Worm (Caenorhabditis elegans) whole organism, young adult: ENCODE results near the gene col-91.

Source experiments
- B0035.1 ChIP-seq: sonication (generic microtip); optimal IDR thresholded peaks from 2 replicates; lab custom pipeline; 2016; ENCODE audit warnings: missing genetic modification characterization, mild to moderate bottlenecking, missing compliant biosample characterization, missing genotype, missing genetic modification reagents
- F33H1.4 ChIP-seq: fragments of 200-800 bp; sonication (Bioruptor generic); IDR thresholded peaks from 2 replicates; pipeline ENCODE4 v1.3.6; 2022; ENCODE audit warnings: missing genetic modification reagents, missing genetic modification characterization, missing compliant biosample characterization
- F39B2.1 ChIP-seq: fragments of 200-800 bp; sonication (Bioruptor generic); IDR thresholded peaks from 2 replicates; pipeline ENCODE4 v1.3.6; 2022; ENCODE audit warnings: missing genetic modification reagents, missing genetic modification characterization, missing compliant biosample characterization
- K12H6.12 ChIP-seq: fragments of 200-800 bp; sonication (Bioruptor generic); optimal IDR thresholded peaks from 2 replicates; lab custom pipeline; 2018; ENCODE audit warnings: mild to moderate bottlenecking, missing genetic modification characterization, missing compliant biosample characterization
- T26A5.8 ChIP-seq: sonication (generic microtip); optimal IDR thresholded peaks from 2 replicates; lab custom pipeline; 2016; ENCODE audit warnings: missing genetic modification characterization, missing compliant biosample characterization
- Y53F4B.3 ChIP-seq: fragments of 200-800 bp; sonication (Bioruptor generic); IDR thresholded peaks from 2 replicates; pipeline ENCODE4 v1.3.6; 2022; ENCODE audit warnings: missing genetic modification reagents, missing genetic modification characterization, missing compliant biosample characterization
- Y53G8AR.9 ChIP-seq: fragments of 200-800 bp; sonication (Bioruptor generic); conservative IDR thresholded peaks from 2 replicates; pipeline ENCODE4 v1.3.6; 2022; ENCODE audit warnings: missing genetic modification reagents, missing genetic modification characterization, missing compliant biosample characterization
- Y56A3A.18 ChIP-seq: fragments of 200-800 bp; sonication (Bioruptor generic); IDR thresholded peaks from 2 replicates; pipeline ENCODE4 v1.3.6; 2022; ENCODE audit warnings: missing genetic modification reagents, missing genetic modification characterization, missing compliant biosample characterization
- ZK185.1 ChIP-seq: sonication (generic microtip); optimal IDR thresholded peaks from 2 replicates; lab custom pipeline; 2016; ENCODE audit warnings: mild to moderate bottlenecking, missing genetic modification characterization, missing compliant biosample characterization; ENCODE audit not compliant: poor library complexity, severe bottlenecking
- ama-1 ChIP-seq, 3 experiments: fragments of 150-350 bp in 1 of 3; sonication (generic microtip) in 2 of 3; optimal IDR thresholded peaks; 2 replicates each; lab custom pipeline; 2014 to 2018; ENCODE audit warnings: missing biosample characterization in 2 of 3, missing genetic modification characterization in 2 of 3, missing genetic modification reagents in 2 of 3
- atf-7 ChIP-seq: sonication (generic microtip); optimal IDR thresholded peaks from 2 replicates; lab custom pipeline; 2017; ENCODE audit warnings: mild to moderate bottlenecking, missing genetic modification characterization, missing compliant biosample characterization
- attf-6 ChIP-seq: fragments of 200-800 bp; sonication (Bioruptor generic); IDR thresholded peaks from 2 replicates; pipeline ENCODE4 v1.3.6; 2022; ENCODE audit warnings: missing genetic modification reagents, missing genetic modification characterization, missing compliant biosample characterization
- ceh-40 ChIP-seq: fragments of 200-800 bp; sonication (Bioruptor generic); IDR thresholded peaks from 2 replicates; pipeline ENCODE4 v1.3.6; 2022; ENCODE audit warnings: missing genetic modification characterization, missing compliant biosample characterization
- die-1 ChIP-seq: sonication (generic microtip); optimal IDR thresholded peaks from 2 replicates; lab custom pipeline; 2016; ENCODE audit warnings: missing genotype, mild to moderate bottlenecking, missing genetic modification characterization, missing compliant biosample characterization
- dox-1 ChIP-seq: fragments of 200-800 bp; sonication (Bioruptor generic); IDR thresholded peaks from 2 replicates; pipeline ENCODE4 v1.3.6; 2022; ENCODE audit warnings: missing genetic modification reagents, missing genetic modification characterization, missing compliant biosample characterization
- dpff-1 ChIP-seq: sonication (generic microtip); optimal IDR thresholded peaks from 2 replicates; lab custom pipeline; 2017; ENCODE audit warnings: mild to moderate bottlenecking, missing genetic modification characterization, missing compliant biosample characterization
- egl-44 ChIP-seq: fragments of 200-800 bp; sonication (Bioruptor generic); IDR thresholded peaks from 2 replicates; pipeline ENCODE4 v1.3.6; 2022; ENCODE audit warnings: missing genetic modification reagents, missing genetic modification characterization, missing compliant biosample characterization
- ekl-4 ChIP-seq: fragments of 200-800 bp; sonication (Bioruptor generic); IDR thresholded peaks from 2 replicates; pipeline ENCODE4 v1.3.6; 2022; ENCODE audit warnings: missing genetic modification reagents, missing genetic modification characterization, missing compliant biosample characterization
- hlh-26 ChIP-seq: fragments of 200-800 bp; sonication (Bioruptor generic); conservative IDR thresholded peaks from 2 replicates; pipeline ENCODE4 v1.3.6; 2022; ENCODE audit warnings: missing genetic modification reagents, missing genetic modification characterization, missing compliant biosample characterization
- hmg-20 ChIP-seq: fragments of 200-800 bp; sonication (Bioruptor generic); IDR thresholded peaks from 2 replicates; pipeline ENCODE4 v1.3.6; 2022; ENCODE audit warnings: missing genetic modification reagents, missing genetic modification characterization, missing compliant biosample characterization
- hrde-1 ChIP-seq: sonication (generic microtip); optimal IDR thresholded peaks from 2 replicates; lab custom pipeline; 2016; ENCODE audit warnings: missing genetic modification characterization, mild to moderate bottlenecking, missing compliant biosample characterization, moderate library complexity, missing genotype, missing genetic modification reagents, borderline replicate concordance
- hsf-1 ChIP-seq: fragments of 200-800 bp; sonication (Bioruptor generic); IDR thresholded peaks from 2 replicates; pipeline ENCODE4 v1.3.6; 2022; ENCODE audit warnings: missing genetic modification reagents, missing genetic modification characterization, missing compliant biosample characterization
- lin-26 ChIP-seq: fragments of 200-800 bp; sonication (Bioruptor generic); IDR thresholded peaks from 2 replicates; pipeline ENCODE4 v1.3.6; 2022; ENCODE audit warnings: missing genetic modification reagents, missing genetic modification characterization, missing compliant biosample characterization
- lin-35 ChIP-seq, 3 experiments: fragments of 150-350 bp in 2 of 3; sonication (generic microtip) in 1 of 3; optimal IDR thresholded peaks; 2 replicates each; lab custom pipeline; 2014 to 2018; ENCODE audit warnings: missing biosample characterization in 3 of 3, missing genetic modification characterization in 3 of 3, missing genetic modification reagents in 3 of 3
- nhr-120 ChIP-seq: fragments of 200-800 bp; sonication (Bioruptor generic); IDR thresholded peaks from 2 replicates; pipeline ENCODE4 v1.3.6; 2022; ENCODE audit warnings: missing genetic modification characterization, missing compliant biosample characterization
- nhr-27 ChIP-seq: fragments of 200-800 bp; sonication (Bioruptor generic); optimal IDR thresholded peaks from 2 replicates; lab custom pipeline; 2018; ENCODE audit warnings: mild to moderate bottlenecking, missing genetic modification characterization, moderate library complexity, missing compliant biosample characterization
- nhr-90 ChIP-seq: sonication (generic microtip); optimal IDR thresholded peaks from 2 replicates; lab custom pipeline; 2016; ENCODE audit warnings: missing genotype, mild to moderate bottlenecking, missing genetic modification characterization, missing compliant biosample characterization
- rcor-1 ChIP-seq: fragments of 200-800 bp; sonication (Bioruptor generic); IDR thresholded peaks from 2 replicates; pipeline ENCODE4 v1.3.6; 2022; ENCODE audit warnings: missing genetic modification reagents, missing genetic modification characterization, missing compliant biosample characterization
- repo-1 ChIP-seq: sonication (generic microtip); optimal IDR thresholded peaks from 2 replicates; lab custom pipeline; 2017; ENCODE audit warnings: mild to moderate bottlenecking, missing genetic modification characterization, missing compliant biosample characterization
- snpc-1.1 ChIP-seq: sonication (generic microtip); optimal IDR thresholded peaks from 2 replicates; lab custom pipeline; 2017; ENCODE audit warnings: missing genetic modification characterization, mild to moderate bottlenecking, missing compliant biosample characterization, antibody characterized with exemption, moderate library complexity, missing genotype, missing genetic modification reagents; ENCODE audit not compliant: insufficient read depth
- snpc-4 ChIP-seq, 5 experiments: fragments of 150-350 bp in 1 of 5; sonication (generic microtip) in 4 of 5; optimal IDR thresholded peaks; 2 replicates each; lab custom pipeline; 2014 to 2018; ENCODE audit warnings: missing genetic modification characterization in 5 of 5, missing biosample characterization in 3 of 5, antibody characterized with exemption in 2 of 5, mild to moderate bottlenecking in 2 of 5, missing compliant biosample characterization in 2 of 5, missing genotype in 2 of 5, moderate library complexity in 2 of 5, missing genetic modification reagents in 1 of 5
- somi-1 ChIP-seq: fragments of 200-800 bp; sonication (Bioruptor generic); optimal IDR thresholded peaks from 2 replicates; lab custom pipeline; 2018; ENCODE audit warnings: mild to moderate bottlenecking, missing genetic modification characterization, missing compliant biosample characterization
- tbx-9 ChIP-seq: sonication (generic microtip); optimal IDR thresholded peaks from 2 replicates; lab custom pipeline; 2016; ENCODE audit warnings: borderline replicate concordance, missing genetic modification characterization, inconsistent platforms, missing compliant biosample characterization
- xnd-1 ChIP-seq: sonication (generic microtip); optimal IDR thresholded peaks from 2 replicates; lab custom pipeline; 2016; ENCODE audit warnings: missing genotype, missing genetic modification reagents, missing genetic modification characterization, missing compliant biosample characterization
- zfh-2 ChIP-seq: fragments of 200-800 bp; sonication (Bioruptor generic); conservative IDR thresholded peaks from 2 replicates; pipeline ENCODE4 v1.3.6; 2022; ENCODE audit warnings: missing genetic modification reagents, missing genetic modification characterization, missing compliant biosample characterization
- ztf-18 ChIP-seq: sonication (generic microtip); optimal IDR thresholded peaks from 2 replicates; lab custom pipeline; 2016; ENCODE audit warnings: missing genotype, mild to moderate bottlenecking, missing genetic modification characterization, missing compliant biosample characterization
- ztf-22 ChIP-seq: fragments of 200-800 bp; sonication (Bioruptor generic); optimal IDR thresholded peaks from 2 replicates; lab custom pipeline; 2018; ENCODE audit warnings: mild to moderate bottlenecking, missing genetic modification characterization, moderate library complexity, missing compliant biosample characterization
- ztf-25 ChIP-seq: fragments of 200-800 bp; sonication (Bioruptor generic); IDR thresholded peaks from 2 replicates; pipeline ENCODE4 v1.3.6; 2022; ENCODE audit warnings: missing genetic modification reagents, missing genetic modification characterization, missing compliant biosample characterization

col-91 gene

ce11 chrIII:8263377-8263776 is at the start of gene col-91:
Gene col-91 (minus strand): TSS chrIII:8263664.
- TF ChIP-seq hsf-1 (no peak), T26A5.8 (tag; lab: Kevin White, UChicago) (no peak), lin-26 (no peak), K12H6.12 (tag; lab: Kevin White, UChicago) (no peak), nhr-27 (tag; lab: Kevin White, UChicago) (no peak), somi-1 (GFP tag; lab: Kevin White, UChicago) (no peak)

DNA sequence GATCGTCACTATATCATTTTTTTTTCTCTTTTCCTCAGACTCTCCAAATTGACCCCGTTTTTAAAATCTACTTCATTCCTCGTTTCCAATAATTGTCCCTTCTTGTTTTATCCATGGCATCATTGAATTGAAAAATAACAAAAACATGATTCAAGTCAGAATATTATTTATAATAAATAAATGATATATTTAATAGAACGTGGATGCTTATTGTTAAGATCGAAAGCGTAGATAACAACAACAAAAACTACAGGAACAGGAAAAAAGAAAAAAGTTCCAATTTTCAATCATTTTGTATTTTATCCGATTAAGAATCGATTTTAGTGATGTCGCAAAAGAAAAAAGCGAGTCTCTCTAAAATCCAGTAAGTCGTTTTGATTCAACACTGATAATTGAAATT is 48.9 kb upstream of the col-91 start, which contains the start of gene F10E9.2:
TSS of gene F10E9.2 (plus strand) at position 301 of the 400 bp plus-strand sequence.
- no peak for TF ChIP-seq F33H1.4 (GFP tag; lab: Robert Waterston, UW)
- TF ChIP-seq hlh-26, result no peak
- TF ChIP-seq hrde-1 (tag; lab: Kevin White, UChicago), result no peak
- TF ChIP-seq zfh-2 (GFP tag; lab: Robert Waterston, UW), result no peak
- no peak for TF ChIP-seq ztf-25
- TF ChIP-seq T26A5.8 (tag; lab: Kevin White, UChicago), result no peak
- no peak for TF ChIP-seq attf-6 (GFP tag; lab: Robert Waterston, UW)

ce11 chrIII:8310239-8311057 is 47.0 kb upstream of the col-91 start, which contains the start of gene F10E9.3:
Gene F10E9.3 (plus strand): TSS chrIII:8311007.
- TF ChIP-seq snpc-1.1, result no peak
- TF ChIP-seq F33H1.4 (GFP tag; lab: Robert Waterston, UW), result 0 out of 2 replicates have a peak, but pooled peaks have one; percentile 12

- TF ChIP-seq dpff-1 (tag; lab: Kevin White, UChicago) (no peak), hsf-1 (no peak), hlh-26 (no peak), Y53F4B.3 (GFP tag; lab: Robert Waterston, UW) (no peak), tbx-9 (tag; lab: Kevin White, UChicago) (no peak), ZK185.1 (tag; lab: Kevin White, UChicago) (no peak), ama-1 (optimal IDR thresholded peaks at IDR 0.05; lab: Kevin White, UChicago) (no peak), ama-1 (GFP tag; optimal IDR thresholded peaks at IDR 0.05; lab: Kevin White, UChicago) (no peak), snpc-4 (GFP tag; optimal IDR thresholded peaks at IDR 0.05; lab: Kevin White, UChicago) (no peak), snpc-4 (tag; optimal IDR thresholded peaks at IDR 0.05; lab: Kevin White, UChicago) (no peak), ztf-22 (GFP tag; lab: Kevin White, UChicago) (no peak)
- TF ChIP-seq, all 124 proteins: peak for 0
Measured at ce11 chrIII:8308238-8308637, 44.8 kb upstream of the col-91 start, which contains the start of gene F10E9.4. Gene F10E9.4 (plus strand): TSS chrIII:8308538.

ce11 chrIII:8307356-8307755 is 43.9 kb upstream of the col-91 start, which contains the start of the genes F10E9.7 and F10E9.5:
Gene F10E9.7 (minus strand): TSS chrIII:8307441.
Gene F10E9.5 (plus strand): TSS chrIII:8307592.
- peak; percentile 89 for TF ChIP-seq ceh-40
- TF ChIP-seq B0035.1, result peak; percentile 45
- TF ChIP-seq rcor-1 (GFP tag; lab: Robert Waterston, UW), result peak; percentile 72
- TF ChIP-seq atf-7 (tag; lab: Kevin White, UChicago), result peak; percentile 76
- TF ChIP-seq ztf-18, result peak; percentile 22
- TF ChIP-seq xnd-1 (tag; lab: Kevin White, UChicago), result no peak
- peak; percentile 87 for TF ChIP-seq dox-1 (GFP tag; lab: Robert Waterston, UW)
- TF ChIP-seq ZK185.1 (tag; lab: Kevin White, UChicago), result peak; percentile 96
- no peak; the same call in 1 of the 2 replicates for TF ChIP-seq ekl-4 (GFP tag; lab: Robert Waterston, UW)
- no peak for TF ChIP-seq F39B2.1 (GFP tag; lab: Robert Waterston, UW)
- no peak for TF ChIP-seq Y56A3A.18 (GFP tag; lab: Robert Waterston, UW)
- 0 out of 2 replicates have a peak, but pooled peaks have one; percentile 30 for TF ChIP-seq hmg-20
- peak in 1 of 3 experiments; percentile 83 for TF ChIP-seq lin-35 (GFP tag; optimal IDR thresholded peaks at IDR 0.05; lab: Kevin White, UChicago)
- TF ChIP-seq egl-44 (GFP tag; lab: Robert Waterston, UW), result no peak
- no peak for TF ChIP-seq nhr-120 (GFP tag; lab: Robert Waterston, UW)
- TF ChIP-seq Y53G8AR.9, result 0 out of 2 replicates have a peak, but pooled peaks have one; percentile 40
- TF ChIP-seq repo-1 (tag; lab: Kevin White, UChicago), result no peak
- TF ChIP-seq die-1 (tag; lab: Kevin White, UChicago), result no peak
- no peak for TF ChIP-seq nhr-90 (tag; lab: Kevin White, UChicago)
- TF ChIP-seq tbx-9 (tag; lab: Kevin White, UChicago), result no peak
